Fruit fly (Drosophila melanogaster) whole organism, embryonic: ENCODE measurements around the gene vito.
A peak's percentile ranks its signal among the peaks of the same experiment; 100 is the strongest.

Experiments
- Bgb ChIP-seq: fragments of 200-800 bp; sonication (Bioruptor generic); IDR thresholded peaks from 2 replicates; pipeline ENCODE4 v1.3.6; 2022; ENCODE audit warnings: missing biosample characterization, missing genetic modification characterization; ENCODE audit not compliant: partially characterized antibody
- Blimp-1 ChIP-seq: fragments of 200-800 bp; sonication (Bioruptor generic); optimal IDR thresholded peaks from 3 replicates; lab custom pipeline; 2018; ENCODE audit warnings: missing biosample characterization, missing genetic modification characterization, mild to moderate bottlenecking, moderate library complexity, missing genetic modification reagents
- CG10366 ChIP-seq: fragments of 200-800 bp; sonication (Bioruptor generic); IDR thresholded peaks from 2 replicates; pipeline ENCODE4 v1.3.6; 2022; ENCODE audit warnings: missing biosample characterization, missing genetic modification characterization
- CG11398 ChIP-seq: fragments of 200-800 bp; sonication (Bioruptor generic); optimal IDR thresholded peaks from 2 replicates; lab custom pipeline; 2016; ENCODE audit warnings: missing biosample characterization, missing genetic modification characterization
- CG12236 ChIP-seq: fragments of 200-800 bp; sonication (Bioruptor generic); optimal IDR thresholded peaks from 2 replicates; lab custom pipeline; 2016; ENCODE audit warnings: missing biosample characterization, missing genetic modification characterization
- CG12299 ChIP-seq: fragments of 200-800 bp; sonication (Bioruptor generic); optimal IDR thresholded peaks from 2 replicates; lab custom pipeline; 2018; ENCODE audit warnings: missing biosample characterization, mild to moderate bottlenecking, missing genetic modification characterization
- CG12769 ChIP-seq: fragments of 200-800 bp; sonication (Bioruptor generic); optimal IDR thresholded peaks from 2 replicates; lab custom pipeline; 2019; ENCODE audit warnings: missing biosample characterization, mild to moderate bottlenecking, missing genetic modification characterization, moderate library complexity
- CG13123 ChIP-seq: fragments of 200-800 bp; sonication (Bioruptor generic); optimal IDR thresholded peaks from 2 replicates; lab custom pipeline; 2016; ENCODE audit warnings: missing biosample characterization, missing genetic modification characterization
- CG14014 ChIP-seq: fragments of 200-800 bp; sonication (Bioruptor generic); IDR thresholded peaks from 2 replicates; pipeline ENCODE4 v1.3.6; 2022; ENCODE audit warnings: missing biosample characterization, missing genetic modification characterization
- CG14860 ChIP-seq: fragments of 200-800 bp; sonication (Bioruptor generic); IDR thresholded peaks from 3 replicates; pipeline ENCODE4 v1.3.6; 2022; ENCODE audit warnings: missing biosample characterization, missing genetic modification characterization; ENCODE audit not compliant: partially characterized antibody
- CG15514 ChIP-seq: fragments of 200-800 bp; sonication (Bioruptor generic); optimal IDR thresholded peaks from 3 replicates; lab custom pipeline; 2017; ENCODE audit warnings: missing biosample characterization, missing genetic modification characterization, mild to moderate bottlenecking, moderate library complexity, missing genetic modification reagents
- CG18262 ChIP-seq: fragments of 200-800 bp; optimal IDR thresholded peaks from 3 replicates; lab custom pipeline; 2019; ENCODE audit warnings: missing biosample characterization, mild to moderate bottlenecking, missing genetic modification characterization, moderate library complexity
- CG18599 ChIP-seq: fragments of 200-800 bp; sonication (Bioruptor generic); optimal IDR thresholded peaks from 3 replicates; lab custom pipeline; 2017; ENCODE audit warnings: missing biosample characterization, missing genetic modification characterization, mild to moderate bottlenecking, moderate library complexity, missing genetic modification reagents
- CG2202 ChIP-seq: fragments of 200-800 bp; sonication (Bioruptor generic); optimal IDR thresholded peaks from 2 replicates; lab custom pipeline; 2018; ENCODE audit warnings: missing biosample characterization, mild to moderate bottlenecking, missing genetic modification characterization
- CG34224 ChIP-seq: fragments of 200-800 bp; sonication (Bioruptor generic); IDR thresholded peaks from 3 replicates; pipeline ENCODE4 v1.3.6; 2022; ENCODE audit warnings: missing biosample characterization, missing genetic modification characterization; ENCODE audit not compliant: partially characterized antibody
- CG43689 ChIP-seq: fragments of 200-800 bp; sonication (Bioruptor generic); IDR thresholded peaks from 2 replicates; pipeline ENCODE4 v1.3.6; 2022; ENCODE audit warnings: missing biosample characterization, missing genetic modification characterization
- CG6175 ChIP-seq: fragments of 200-800 bp; sonication (Bioruptor generic); IDR thresholded peaks from 3 replicates; pipeline ENCODE4 v1.3.6; 2022; ENCODE audit warnings: missing biosample characterization, missing genetic modification characterization
- CG6654 ChIP-seq: fragments of 200-800 bp; sonication (Bioruptor generic); optimal IDR thresholded peaks from 2 replicates; lab custom pipeline; 2017; ENCODE audit warnings: missing biosample characterization, mild to moderate bottlenecking, missing genetic modification characterization
- CG6683 ChIP-seq: fragments of 200-800 bp; sonication (Bioruptor generic); optimal IDR thresholded peaks from 2 replicates; lab custom pipeline; 2017; ENCODE audit warnings: missing biosample characterization, mild to moderate bottlenecking, missing genetic modification characterization, missing genetic modification reagents
- CG6791 ChIP-seq: fragments of 200-800 bp; sonication (Bioruptor generic); IDR thresholded peaks from 3 replicates; pipeline ENCODE4 v1.3.6; 2022; ENCODE audit warnings: missing biosample characterization, missing genetic modification characterization; ENCODE audit not compliant: partially characterized antibody
- CG7839 ChIP-seq: fragments of 200-800 bp; sonication (Bioruptor generic); optimal IDR thresholded peaks from 3 replicates; lab custom pipeline; 2018; ENCODE audit warnings: missing biosample characterization, mild to moderate bottlenecking, missing genetic modification characterization, moderate library complexity
- CG9797 ChIP-seq: fragments of 200-800 bp; sonication (Bioruptor generic); optimal IDR thresholded peaks from 3 replicates; lab custom pipeline; 2018; ENCODE audit warnings: missing biosample characterization, mild to moderate bottlenecking, missing genetic modification characterization
- CoRest ChIP-seq: fragments of 200-800 bp; sonication (Bioruptor generic); optimal IDR thresholded peaks from 3 replicates; lab custom pipeline; 2018; ENCODE audit warnings: missing biosample characterization, mild to moderate bottlenecking, missing genetic modification characterization, moderate library complexity
- Dad ChIP-seq: fragments of 200-800 bp; sonication (Bioruptor generic); optimal IDR thresholded peaks from 3 replicates; lab custom pipeline; 2016; ENCODE audit warnings: missing biosample characterization, missing genetic modification characterization
- Dip2 ChIP-seq: fragments of 200-800 bp; sonication (Bioruptor generic); IDR thresholded peaks from 2 replicates; pipeline ENCODE4 v1.3.6; 2022; ENCODE audit warnings: missing biosample characterization, missing genetic modification characterization
- Dref ChIP-seq: fragments of 200-800 bp; sonication (Bioruptor generic); IDR thresholded peaks from 2 replicates; pipeline ENCODE4 v1.3.6; 2022; ENCODE audit warnings: missing biosample characterization, missing genetic modification characterization
- H2.0 ChIP-seq: fragments of 200-800 bp; sonication (Bioruptor generic); IDR thresholded peaks from 2 replicates; pipeline ENCODE4 v1.3.6; 2022; ENCODE audit warnings: missing biosample characterization, missing genetic modification characterization
- Hr78 ChIP-seq, 2 experiments: fragments of 200-800 bp in 1 of 2; fragments of >200 bp in 1 of 2; sonication (Bioruptor generic) in 1 of 2; optimal IDR thresholded peaks; 2 replicates each; lab custom pipeline; 2017 to 2019; ENCODE audit warnings: missing biosample characterization in 2 of 2, missing genetic modification characterization in 2 of 2, mild to moderate bottlenecking in 1 of 2, moderate library complexity in 1 of 2
- Lpt ChIP-seq: fragments of >200 bp; optimal IDR thresholded peaks from 2 replicates; lab custom pipeline; 2018; ENCODE audit warnings: missing biosample characterization, missing genetic modification characterization
- NfI ChIP-seq: fragments of 200-800 bp; sonication (Bioruptor generic); optimal IDR thresholded peaks from 3 replicates; lab custom pipeline; 2018; ENCODE audit warnings: missing biosample characterization, mild to moderate bottlenecking, missing genetic modification characterization, moderate library complexity
- Optix ChIP-seq: fragments of 200-800 bp; sonication (Bioruptor generic); IDR thresholded peaks from 3 replicates; pipeline ENCODE4 v1.3.6; 2022; ENCODE audit warnings: missing biosample characterization, missing genetic modification characterization
- PHDP ChIP-seq: fragments of 200-800 bp; sonication (Bioruptor generic); optimal IDR thresholded peaks from 3 replicates; lab custom pipeline; 2018; ENCODE audit warnings: missing biosample characterization, mild to moderate bottlenecking, missing genetic modification characterization, moderate library complexity
- Scr ChIP-seq: fragments of 200-800 bp; sonication (Bioruptor generic); IDR thresholded peaks from 2 replicates; pipeline ENCODE4 v1.3.6; 2022; ENCODE audit warnings: missing biosample characterization, missing genetic modification characterization; ENCODE audit not compliant: partially characterized antibody
- ap ChIP-seq: fragments of 200-800 bp; sonication (Bioruptor generic); IDR thresholded peaks from 2 replicates; pipeline ENCODE4 v1.3.6; 2022; ENCODE audit warnings: missing biosample characterization, missing genetic modification characterization
- ems ChIP-seq: fragments of 200-800 bp; sonication (Bioruptor generic); optimal IDR thresholded peaks from 3 replicates; lab custom pipeline; 2016; ENCODE audit warnings: missing biosample characterization, missing genetic modification characterization
- ewg ChIP-seq: fragments of 200-800 bp; sonication (Bioruptor generic); optimal IDR thresholded peaks from 3 replicates; lab custom pipeline; 2017; ENCODE audit warnings: mild to moderate bottlenecking, missing biosample characterization, missing genetic modification reagents, missing genetic modification characterization
- exex ChIP-seq: fragments of 200-800 bp; sonication (Bioruptor generic); optimal IDR thresholded peaks from 4 replicates; lab custom pipeline; 2018; ENCODE audit warnings: missing biosample characterization, mild to moderate bottlenecking, missing genetic modification characterization, moderate library complexity
- eyg ChIP-seq: fragments of 200-800 bp; sonication (Bioruptor generic); optimal IDR thresholded peaks from 3 replicates; lab custom pipeline; 2016; ENCODE audit warnings: missing biosample characterization, missing genetic modification characterization
- fd64A ChIP-seq: fragments of 200-800 bp; sonication (Bioruptor generic); optimal IDR thresholded peaks from 3 replicates; lab custom pipeline; 2018; ENCODE audit warnings: missing biosample characterization, mild to moderate bottlenecking, missing genetic modification characterization
- gcm ChIP-seq: fragments of 200-800 bp; sonication (Bioruptor generic); optimal IDR thresholded peaks from 2 replicates; lab custom pipeline; 2019; ENCODE audit warnings: missing biosample characterization, mild to moderate bottlenecking, missing genetic modification characterization, moderate library complexity
- gem ChIP-seq: fragments of 200-800 bp; sonication (Bioruptor generic); optimal IDR thresholded peaks from 2 replicates; lab custom pipeline; 2019; ENCODE audit warnings: missing biosample characterization, mild to moderate bottlenecking, missing genetic modification characterization, moderate library complexity
- gsb ChIP-seq: fragments of 200-800 bp; sonication (Bioruptor generic); IDR thresholded peaks from 2 replicates; pipeline ENCODE4 v1.3.6; 2022; ENCODE audit warnings: missing biosample characterization, missing genetic modification characterization
- ind ChIP-seq: fragments of 200-800 bp; sonication (Bioruptor generic); optimal IDR thresholded peaks from 3 replicates; lab custom pipeline; 2016; ENCODE audit warnings: missing biosample characterization, missing genetic modification characterization
- nmo ChIP-seq: fragments of 200-800 bp; sonication (Bioruptor generic); optimal IDR thresholded peaks from 2 replicates; lab custom pipeline; 2018; ENCODE audit warnings: missing biosample characterization, mild to moderate bottlenecking, missing genetic modification characterization, moderate library complexity
- nom ChIP-seq: fragments of 200-800 bp; sonication (Bioruptor generic); optimal IDR thresholded peaks from 2 replicates; lab custom pipeline; 2017; ENCODE audit warnings: missing biosample characterization, missing genetic modification characterization, mild to moderate bottlenecking, moderate library complexity, missing genetic modification reagents
- pho ChIP-seq: fragments of 200-800 bp; sonication (Bioruptor generic); optimal IDR thresholded peaks from 2 replicates; lab custom pipeline; 2016; ENCODE audit warnings: missing biosample characterization, missing genetic modification characterization
- repo ChIP-seq: fragments of 200-800 bp; sonication (Bioruptor generic); optimal IDR thresholded peaks from 2 replicates; lab custom pipeline; 2016; ENCODE audit warnings: missing biosample characterization, missing genetic modification characterization
- sens-2 ChIP-seq: fragments of 200-800 bp; sonication (Bioruptor generic); IDR thresholded peaks from 2 replicates; pipeline ENCODE4 v1.3.6; 2022; ENCODE audit warnings: missing biosample characterization, missing genetic modification characterization
- so ChIP-seq: fragments of 200-800 bp; sonication (Bioruptor generic); IDR thresholded peaks from 3 replicates; pipeline ENCODE4 v1.3.6; 2022; ENCODE audit warnings: missing biosample characterization, missing genetic modification characterization
- usp ChIP-seq: fragments of >200 bp; optimal IDR thresholded peaks from 2 replicates; lab custom pipeline; 2017; ENCODE audit warnings: missing biosample characterization, missing genetic modification characterization
- wor ChIP-seq: fragments of 200-800 bp; sonication (Bioruptor generic); IDR thresholded peaks from 2 replicates; pipeline ENCODE4 v1.3.6; 2022; ENCODE audit warnings: missing biosample characterization, missing genetic modification characterization

The vito gene

DNA sequence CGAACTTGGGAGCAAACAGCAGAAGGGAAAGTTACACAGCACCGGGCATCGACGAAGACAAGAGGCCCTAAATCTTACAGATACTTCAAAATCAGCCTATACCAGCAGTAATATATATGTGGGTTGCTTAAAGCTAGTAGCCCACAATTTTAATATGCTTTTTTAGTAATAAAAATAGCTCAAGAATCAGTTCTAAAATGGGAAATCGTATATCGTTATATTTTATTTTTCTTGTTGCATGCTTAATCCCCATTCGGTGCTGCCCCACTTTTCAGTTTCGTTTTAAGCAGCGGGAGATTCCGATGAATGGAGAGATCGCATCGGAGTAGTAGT is 30.9 kb upstream of the vito start (continued):
- TF ChIP-seq NfI (GFP tag; lab: Kevin White, UChicago) (no peak), CG6175 (no peak), CG34224 (GFP tag; lab: Robert Waterston, UW) (no peak), Lpt (GFP tag; lab: Kevin White, UChicago) (no peak), so (GFP tag; lab: Robert Waterston, UW) (no peak), CG2202 (tag; lab: Kevin White, UChicago) (no peak), CG9797 (GFP tag; lab: Kevin White, UChicago) (no peak), CG15514 (GFP tag; lab: Kevin White, UChicago) (no peak), wor (no peak), ewg (GFP tag; lab: Kevin White, UChicago) (no peak), CG6791 (GFP tag; lab: Robert Waterston, UW) (no peak), Optix (GFP tag; lab: Robert Waterston, UW) (no peak), exex (tag; lab: Kevin White, UChicago) (no peak), sens-2 (GFP tag; lab: Robert Waterston, UW) (no peak), Scr (GFP tag; lab: Robert Waterston, UW) (no peak), CG18262 (tag; lab: Kevin White, UChicago) (peak; percentile 23), PHDP (tag; lab: Kevin White, UChicago) (peak; percentile 32), repo (GFP tag; lab: Kevin White, UChicago) (no peak), CG6654 (GFP tag; lab: Kevin White, UChicago) (peak; percentile 1), CG13123 (GFP tag; lab: Kevin White, UChicago) (no peak), CG14014 (no peak), Blimp-1 (GFP tag; lab: Kevin White, UChicago) (peak; percentile 47), CG6683 (GFP tag; lab: Kevin White, UChicago) (no peak), CG43689 (no peak), ems (GFP tag; lab: Kevin White, UChicago) (no peak), ind (GFP tag; lab: Kevin White, UChicago) (peak; percentile 22), eyg (GFP tag; lab: Kevin White, UChicago) (no peak), CoRest (tag; lab: Kevin White, UChicago) (peak; percentile 42), ap (no peak), CG18599 (peak; percentile 45), fd64A (GFP tag; lab: Kevin White, UChicago) (no peak), CG14860 (GFP tag; lab: Robert Waterston, UW) (no peak), CG10366 (GFP tag; lab: Robert Waterston, UW) (no peak), H2.0 (GFP tag; lab: Robert Waterston, UW) (no peak), gem (tag; lab: Kevin White, UChicago) (no peak), CG12769 (tag; lab: Kevin White, UChicago) (no peak), gsb (GFP tag; lab: Robert Waterston, UW) (no peak), Bgb (GFP tag; lab: Robert Waterston, UW) (no peak), CG12236 (no peak), CG12299 (no peak), gcm (no peak), Dip2 (GFP tag; lab: Robert Waterston, UW) (no peak), usp (no peak), Dref (GFP tag; lab: Robert Waterston, UW) (no peak), pho (GFP tag; lab: Kevin White, UChicago) (no peak), nom (GFP tag; lab: Kevin White, UChicago) (peak; percentile 71), nmo (GFP tag; lab: Kevin White, UChicago) (peak; percentile 40), Dad (GFP tag; lab: Kevin White, UChicago) (no peak), Hr78 (GFP tag; optimal IDR thresholded peaks at IDR 0.05; lab: Kevin White, UChicago) (no peak), CG7839 (no peak), CG11398 (GFP tag; lab: Kevin White, UChicago) (no peak)
